Worm (Caenorhabditis elegans) whole organism, L3 larva: ENCODE data around the gene T25E4.1.

Experiments
- tbx-2 ChIP-seq: sonication (generic microtip); optimal IDR thresholded peaks from 2 replicates; lab custom pipeline; 2016; ENCODE audit warnings: mild to moderate bottlenecking, missing genetic modification characterization, missing compliant biosample characterization
- ztf-11 ChIP-seq: fragments of 150-350 bp; optimal IDR thresholded peaks from 2 replicates; lab custom pipeline; 2014; ENCODE audit warnings: missing biosample characterization, missing genetic modification characterization

DNA sequence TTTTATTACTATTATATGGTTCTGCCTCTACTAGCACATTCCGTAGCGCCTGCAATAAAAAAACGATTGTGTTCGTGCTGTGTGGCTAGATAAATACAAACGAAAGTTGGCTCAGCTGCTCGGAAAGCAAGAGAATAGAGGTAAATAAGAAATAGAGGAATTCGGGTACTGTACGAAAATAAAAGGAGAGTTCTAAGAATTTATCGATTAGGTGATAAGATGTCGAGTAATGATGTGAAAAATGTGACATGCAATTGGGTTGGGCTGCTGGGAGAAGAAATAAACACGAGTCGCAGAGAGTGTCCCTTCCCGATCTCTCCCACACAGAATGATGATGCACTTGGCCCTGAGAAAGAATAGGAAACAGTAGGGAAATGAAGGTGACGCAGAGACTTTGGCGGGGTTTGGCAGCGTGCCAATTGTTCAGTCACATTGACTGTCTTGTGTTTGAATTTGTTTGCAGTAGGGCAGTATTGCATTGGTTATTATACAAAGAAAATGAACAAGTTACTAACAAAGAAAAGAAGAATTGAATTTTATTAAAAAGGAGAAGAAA is 15.3 kb downstream of the T25E4.1 start, which contains the start of gene cdc-14:
- TF ChIP-seq tbx-2 (tag; lab: Kevin White, UChicago) (no peak), ztf-11 (no peak)
